Worm (Caenorhabditis elegans) whole organism, mixed stage, embryonic: Measurements from ENCODE around the gene Y12A6A.1.
A peak's percentile ranks its signal among the peaks of the same experiment; 100 is the strongest.

ENCODE experiments used
- M03D4.4 ChIP-seq: sonication (generic microtip); optimal IDR thresholded peaks from 2 replicates; lab custom pipeline; 2017; ENCODE audit warnings: mild to moderate bottlenecking, missing genetic modification characterization, missing compliant biosample characterization
- bed-3 ChIP-seq: fragments of 200-800 bp; sonication (Bioruptor generic); optimal IDR thresholded peaks from 3 replicates; lab custom pipeline; 2018; ENCODE audit warnings: mild to moderate bottlenecking, missing genetic modification characterization, moderate library complexity, missing compliant biosample characterization
- blmp-1 ChIP-seq: fragments of 150-350 bp; optimal IDR thresholded peaks from 2 replicates; lab custom pipeline; 2014; ENCODE audit warnings: missing biosample characterization, missing genetic modification characterization
- ceh-39 ChIP-seq: fragments of 150-350 bp; optimal IDR thresholded peaks from 2 replicates; lab custom pipeline; 2014; ENCODE audit warnings: missing biosample characterization, missing genetic modification characterization
- ceh-43 ChIP-seq: fragments of 200-800 bp; sonication (Bioruptor generic); optimal IDR thresholded peaks from 2 replicates; lab custom pipeline; 2018; ENCODE audit warnings: mild to moderate bottlenecking, missing genetic modification characterization, moderate library complexity, missing compliant biosample characterization
- ceh-83 ChIP-seq: fragments of 200-800 bp; sonication (Bioruptor generic); optimal IDR thresholded peaks from 2 replicates; lab custom pipeline; 2018; ENCODE audit warnings: mild to moderate bottlenecking, missing genetic modification characterization, missing compliant biosample characterization
- ces-1 ChIP-seq: fragments of 150-350 bp; optimal IDR thresholded peaks from 2 replicates; lab custom pipeline; 2014; ENCODE audit warnings: missing biosample characterization, missing genetic modification reagents, missing genetic modification characterization
- cnd-1 ChIP-seq: fragments of 200-800 bp; sonication (Bioruptor generic); optimal IDR thresholded peaks from 2 replicates; lab custom pipeline; 2018; ENCODE audit warnings: mild to moderate bottlenecking, missing genetic modification characterization, missing compliant biosample characterization
- drap-1 ChIP-seq: fragments of 200-800 bp; sonication (Bioruptor generic); optimal IDR thresholded peaks from 3 replicates; lab custom pipeline; 2018; ENCODE audit warnings: mild to moderate bottlenecking, missing genetic modification characterization, missing compliant biosample characterization
- elt-1 ChIP-seq: sonication (generic microtip); optimal IDR thresholded peaks from 2 replicates; lab custom pipeline; 2017; ENCODE audit warnings: missing genetic modification characterization, mild to moderate bottlenecking, missing compliant biosample characterization, antibody characterized with exemption, moderate library complexity, borderline replicate concordance; ENCODE audit not compliant: insufficient read depth
- elt-3 ChIP-seq: fragments of 150-350 bp; optimal IDR thresholded peaks from 2 replicates; lab custom pipeline; 2014; ENCODE audit warnings: missing biosample characterization, missing genetic modification characterization
- flh-1 ChIP-seq: fragments of 200-800 bp; sonication (Bioruptor generic); optimal IDR thresholded peaks from 2 replicates; lab custom pipeline; 2018; ENCODE audit warnings: mild to moderate bottlenecking, missing genetic modification characterization, moderate library complexity, missing compliant biosample characterization
- ham-2 ChIP-seq: fragments of 200-800 bp; sonication (Bioruptor generic); optimal IDR thresholded peaks from 2 replicates; lab custom pipeline; 2018; ENCODE audit warnings: mild to moderate bottlenecking, missing genetic modification characterization, missing compliant biosample characterization
- hlh-1 ChIP-seq: fragments of 150-350 bp; optimal IDR thresholded peaks from 2 replicates; lab custom pipeline; 2014; ENCODE audit warnings: missing biosample characterization, missing genetic modification reagents, missing genetic modification characterization
- lin-13 ChIP-seq: fragments of 150-350 bp; optimal IDR thresholded peaks from 2 replicates; lab custom pipeline; 2014; ENCODE audit warnings: missing biosample characterization, missing genetic modification characterization
- lin-32 ChIP-seq: fragments of 200-800 bp; sonication (Bioruptor generic); optimal IDR thresholded peaks from 2 replicates; lab custom pipeline; 2018; ENCODE audit warnings: mild to moderate bottlenecking, missing genetic modification characterization, missing compliant biosample characterization
- lsy-2 ChIP-seq: fragments of 150-350 bp; optimal IDR thresholded peaks from 2 replicates; lab custom pipeline; 2014; ENCODE audit warnings: missing biosample characterization, missing genetic modification characterization
- mab-5 ChIP-seq: fragments of 150-350 bp; optimal IDR thresholded peaks from 2 replicates; lab custom pipeline; 2014; ENCODE audit warnings: missing biosample characterization, missing genetic modification characterization
- mep-1 ChIP-seq: fragments of 150-350 bp; optimal IDR thresholded peaks from 2 replicates; lab custom pipeline; 2017; ENCODE audit warnings: missing biosample characterization, missing genetic modification reagents, missing genetic modification characterization, inconsistent platforms
- mls-2 ChIP-seq: sonication (generic microtip); optimal IDR thresholded peaks from 2 replicates; lab custom pipeline; 2016; ENCODE audit warnings: mild to moderate bottlenecking, missing genetic modification characterization, moderate library complexity, missing compliant biosample characterization
- nhr-12 ChIP-seq: fragments of 150-350 bp; optimal IDR thresholded peaks from 2 replicates; lab custom pipeline; 2014; ENCODE audit warnings: missing biosample characterization, missing genetic modification characterization
- nhr-2 ChIP-seq: fragments of 150-350 bp; optimal IDR thresholded peaks from 2 replicates; lab custom pipeline; 2014; ENCODE audit warnings: missing biosample characterization, missing genetic modification characterization
- nhr-237 ChIP-seq: fragments of 150-350 bp; optimal IDR thresholded peaks from 2 replicates; lab custom pipeline; 2014; ENCODE audit warnings: missing biosample characterization, missing genetic modification characterization
- nhr-28 ChIP-seq: fragments of 150-350 bp; optimal IDR thresholded peaks from 2 replicates; lab custom pipeline; 2014; ENCODE audit warnings: missing biosample characterization, missing genetic modification characterization
- nhr-76 ChIP-seq: sonication (generic microtip); optimal IDR thresholded peaks from 2 replicates; lab custom pipeline; 2017; ENCODE audit warnings: missing biosample characterization, missing genetic modification characterization
- pha-4 ChIP-seq: fragments of 150-350 bp; optimal IDR thresholded peaks from 2 replicates; lab custom pipeline; 2018; ENCODE audit warnings: missing biosample characterization, missing genetic modification reagents, missing genetic modification characterization
- sem-2 ChIP-seq: fragments of 200-800 bp; sonication (Bioruptor generic); optimal IDR thresholded peaks from 2 replicates; lab custom pipeline; 2018; ENCODE audit warnings: mild to moderate bottlenecking, missing genetic modification characterization, missing compliant biosample characterization
- snpc-4 ChIP-seq: fragments of 150-350 bp; optimal IDR thresholded peaks from 2 replicates; lab custom pipeline; 2014; ENCODE audit warnings: missing biosample characterization, missing genetic modification characterization
- sptf-1 ChIP-seq: sonication (generic microtip); optimal IDR thresholded peaks from 2 replicates; lab custom pipeline; 2017; ENCODE audit warnings: mild to moderate bottlenecking, missing genetic modification characterization, moderate library complexity, missing compliant biosample characterization
- tbx-8 ChIP-seq: fragments of 200-800 bp; sonication (Bioruptor generic); optimal IDR thresholded peaks from 2 replicates; lab custom pipeline; 2018; ENCODE audit warnings: mild to moderate bottlenecking, missing genetic modification characterization, moderate library complexity, missing compliant biosample characterization
- unc-120 ChIP-seq: sonication (generic microtip); optimal IDR thresholded peaks from 2 replicates; lab custom pipeline; 2017; ENCODE audit warnings: missing genetic modification characterization, missing compliant biosample characterization; ENCODE audit not compliant: poor library complexity, severe bottlenecking
- unc-39 ChIP-seq: fragments of 150-350 bp; optimal IDR thresholded peaks from 2 replicates; lab custom pipeline; 2014; ENCODE audit warnings: missing biosample characterization, missing genetic modification characterization
- unc-62 ChIP-seq: fragments of 150-350 bp; optimal IDR thresholded peaks from 2 replicates; lab custom pipeline; 2014; ENCODE audit warnings: missing biosample characterization, missing genetic modification reagents, missing genetic modification characterization
- zip-8 ChIP-seq: fragments of 150-350 bp; optimal IDR thresholded peaks from 2 replicates; lab custom pipeline; 2014; ENCODE audit warnings: missing biosample characterization, missing genetic modification characterization
- ztf-11 ChIP-seq: fragments of 150-350 bp; optimal IDR thresholded peaks from 2 replicates; lab custom pipeline; 2014; ENCODE audit warnings: missing biosample characterization, missing genetic modification characterization

Gene Y12A6A.1

ce11 chrX:13665447-13665846, 43.9 kb upstream of the Y12A6A.1 start:
- TF ChIP-seq mep-1 (tag; lab: Kevin White, UChicago) (peak; percentile 88), cnd-1 (peak; percentile 99), ceh-39 (tag; lab: Kevin White, UChicago) (peak; percentile 55), elt-1 (tag; lab: Kevin White, UChicago) (peak; percentile 37), lin-32 (peak; percentile 99), nhr-76 (tag; lab: Kevin White, UChicago) (peak; percentile 7), mab-5 (no peak), ces-1 (GFP tag; lab: Kevin White, UChicago) (peak; percentile 62), snpc-4 (tag; lab: Kevin White, UChicago) (no peak), unc-62 (GFP tag; lab: Kevin White, UChicago) (peak; percentile 76), unc-39 (peak; percentile 97), sptf-1 (peak; percentile 99), nhr-12 (tag; lab: Kevin White, UChicago) (peak; percentile 93), lsy-2 (peak; percentile 34), lin-13 (tag; lab: Kevin White, UChicago) (peak; percentile 76), nhr-28 (tag; lab: Kevin White, UChicago) (peak; percentile 88), ceh-43 (GFP tag; lab: Kevin White, UChicago) (peak; percentile 97), zip-8 (tag; lab: Kevin White, UChicago) (peak; percentile 12), unc-120 (tag; lab: Kevin White, UChicago) (peak; percentile 99), drap-1 (peak; percentile 100), hlh-1 (peak; percentile 78), tbx-8 (GFP tag; lab: Kevin White, UChicago) (peak; percentile 98), sem-2 (peak; percentile 97), mls-2 (tag; lab: Kevin White, UChicago) (peak; percentile 100), flh-1 (peak; percentile 96), nhr-2 (tag; lab: Kevin White, UChicago) (peak; percentile 44), ham-2 (GFP tag; lab: Kevin White, UChicago) (peak; percentile 97), M03D4.4 (tag; lab: Kevin White, UChicago) (peak; percentile 98), bed-3 (peak; percentile 97), elt-3 (peak; percentile 75), blmp-1 (tag; lab: Kevin White, UChicago) (peak; percentile 45), nhr-237 (tag; lab: Kevin White, UChicago) (peak; percentile 49), ceh-83 (GFP tag; lab: Kevin White, UChicago) (peak; percentile 99), ztf-11 (tag; lab: Kevin White, UChicago) (peak; percentile 81), pha-4 (tag; lab: Kevin White, UChicago) (peak; percentile 85)

- TF ChIP-seq mls-2 (tag; lab: Kevin White, UChicago), result no peak
- TF ChIP-seq zip-8 (tag; lab: Kevin White, UChicago), result peak; percentile 71
- TF ChIP-seq elt-1 (tag; lab: Kevin White, UChicago), result no peak
- TF ChIP-seq, all 35 proteins: peak for 1
Measured at ce11 chrX:13663641-13664633, 42.4 kb upstream of the Y12A6A.1 start, which contains the start of gene C04A11.5. TSS of gene C04A11.5 (plus strand) at chrX:13664583.

ce11 chrX:13660206-13660605, 38.7 kb upstream of the Y12A6A.1 start, which contains the start of gene C04A11.1:
TSS of gene C04A11.1 (plus strand) at chrX:13660506.
- no peak for TF ChIP-seq pha-4 (tag; lab: Kevin White, UChicago)
- TF ChIP-seq nhr-28 (tag; lab: Kevin White, UChicago), result no peak
- no peak for TF ChIP-seq ceh-39 (tag; lab: Kevin White, UChicago)
- no peak for TF ChIP-seq unc-62 (GFP tag; lab: Kevin White, UChicago)
- no peak for TF ChIP-seq M03D4.4 (tag; lab: Kevin White, UChicago)
- TF ChIP-seq nhr-76 (tag; lab: Kevin White, UChicago), result no peak
- no peak for TF ChIP-seq lsy-2
- TF ChIP-seq ham-2 (GFP tag; lab: Kevin White, UChicago), result no peak
